Fruit fly (Drosophila melanogaster): ENCODE results near the gene CG8607.

The CG8607 gene

dm6 chr3L:7344965-7345427, 25.1 kb downstream of the CG8607 start, which contains the start of gene Cln7 (continued):
- TF ChIP-seq cad (GFP tag; optimal IDR thresholded peaks at IDR 0.05) (no peak), hb (GFP tag; IDR thresholded peaks at IDR 0.05; ENCODE audit: partially characterized antibody) (no peak), CoRest (tag; optimal IDR thresholded peaks at IDR 0.05) (no peak), CG2129 (GFP tag; IDR thresholded peaks at IDR 0.05; ENCODE audit: partially characterized antibody) (no peak), crol (GFP tag; IDR thresholded peaks at IDR 0.05) (peak; percentile 86), CG12769 (tag; optimal IDR thresholded peaks at IDR 0.05) (no peak), slp2 (GFP tag; optimal IDR thresholded peaks at IDR 0.05) (no peak), B-H1 (GFP tag; IDR thresholded peaks at IDR 0.05) (no peak), Neu2 (GFP tag; optimal IDR thresholded peaks at IDR 0.05; ENCODE audit: borderline replicate concordance) (no peak), Deaf1 (tag; optimal IDR thresholded peaks at IDR 0.05) (peak; percentile 86), stc (GFP tag; IDR thresholded peaks at IDR 0.05) (peak; percentile 57; the same call in 1 of the 2 replicates), CG16815 (GFP tag; optimal IDR thresholded peaks at IDR 0.05) (no peak), CG4820 (GFP tag; optimal IDR thresholded peaks at IDR 0.05) (no peak), Ptx1 (GFP tag; IDR thresholded peaks at IDR 0.05) (no peak), trh (GFP tag; optimal IDR thresholded peaks at IDR 0.05) (no peak), TFAM (GFP tag; optimal IDR thresholded peaks at IDR 0.05) (no peak), CG34422 (GFP tag; IDR thresholded peaks at IDR 0.05) (peak; percentile 52; the same call in 1 of the 3 replicates), CG15269 (tag; optimal IDR thresholded peaks at IDR 0.05) (peak; percentile 26), CG11560 (tag; IDR thresholded peaks at IDR 0.05) (no peak), chinmo (GFP tag; IDR thresholded peaks at IDR 0.05; ENCODE audit: partially characterized antibody) (peak; percentile 87; the same call in 2 of the 4 replicates), seq (GFP tag; IDR thresholded peaks at IDR 0.05) (peak; percentile 25; the same call in 1 of the 2 replicates), Antp (GFP tag; optimal IDR thresholded peaks at IDR 0.05) (no peak), CG6689 (GFP tag; IDR thresholded peaks at IDR 0.05) (no peak), CG3407 (GFP tag; optimal IDR thresholded peaks at IDR 0.05) (no peak), scrt (GFP tag; optimal IDR thresholded peaks at IDR 0.05) (peak; percentile 35), ase (GFP tag; IDR thresholded peaks at IDR 0.05) (no peak; the same call in 2 of the 3 replicates), Hmx (GFP tag; optimal IDR thresholded peaks at IDR 0.05) (no peak), sens-2 (GFP tag; IDR thresholded peaks at IDR 0.05) (no peak), dm (GFP tag; optimal IDR thresholded peaks at IDR 0.05) (no peak), sqz (GFP tag; optimal IDR thresholded peaks at IDR 0.05) (peak; percentile 39), Ets65A (GFP tag) (no peak), kay (GFP tag; optimal IDR thresholded peaks at IDR 0.05) (peak; percentile 8), Myb (GFP tag; optimal IDR thresholded peaks at IDR 0.05) (no peak), pzg (GFP tag; optimal IDR thresholded peaks at IDR 0.05) (no peak), H15 (GFP tag; IDR thresholded peaks at IDR 0.05) (no peak), lab (GFP tag; optimal IDR thresholded peaks at IDR 0.05) (peak; percentile 59), CG10543 (GFP tag; optimal IDR thresholded peaks at IDR 0.05) (peak; percentile 56), CG30403 (GFP tag; optimal IDR thresholded peaks at IDR 0.05) (no peak), sens (GFP tag) (peak; percentile 90), ERR (GFP tag; optimal IDR thresholded peaks at IDR 0.05) (peak; percentile 22), CG6654 (GFP tag; optimal IDR thresholded peaks at IDR 0.05) (no peak), CG17186 (GFP tag; optimal IDR thresholded peaks at IDR 0.05) (no peak), CG4730 (GFP tag; IDR thresholded peaks at IDR 0.05) (no peak), CG13894 (tag; optimal IDR thresholded peaks at IDR 0.05) (peak; percentile 64), CG31224 (GFP tag; IDR thresholded peaks at IDR 0.05) (no peak), Ssrp (tag; optimal IDR thresholded peaks at IDR 0.05) (no peak), stwl (tag; optimal IDR thresholded peaks at IDR 0.05) (no peak), HLH4C (GFP tag; IDR thresholded peaks at IDR 0.05; ENCODE audit: partially characterized antibody) (peak; percentile 43; the same call in 2 of the 3 replicates), CG10267 (tag; optimal IDR thresholded peaks at IDR 0.05) (peak; percentile 39), Camta (GFP tag; optimal IDR thresholded peaks at IDR 0.05) (no peak), CG9876 (GFP tag; optimal IDR thresholded peaks at IDR 0.05) (no peak)
